Fruit fly (Drosophila melanogaster): ENCODE results near the gene Nmd3.

Gene Nmd3

dm6 chrX:2145114-2145513 lies 39.4 kb downstream of the Nmd3 start, which contains the start of gene Pgd (continued):
- TF ChIP-seq stwl (tag; optimal IDR thresholded peaks at IDR 0.05), result no peak
- no peak for TF ChIP-seq mld (GFP tag; IDR thresholded peaks at IDR 0.05; ENCODE audit: partially characterized antibody)
- TF ChIP-seq kni (GFP tag; optimal IDR thresholded peaks at IDR 0.05), result no peak
- TF ChIP-seq B-H1 (GFP tag; IDR thresholded peaks at IDR 0.05), result no peak
- no peak for TF ChIP-seq CG4404 (GFP tag; IDR thresholded peaks at IDR 0.05)
- no peak for TF ChIP-seq Nf-YB (GFP tag; optimal IDR thresholded peaks at IDR 0.05)
- no peak for TF ChIP-seq sc (optimal IDR thresholded peaks at IDR 0.05)
- TF ChIP-seq sc (GFP tag; optimal IDR thresholded peaks at IDR 0.05), result no peak
- no peak for TF ChIP-seq pros (GFP tag; optimal IDR thresholded peaks at IDR 0.05)
- TF ChIP-seq Mrtf (GFP tag; IDR thresholded peaks at IDR 0.05), result no peak
- no peak for TF ChIP-seq salm (tag; optimal IDR thresholded peaks at IDR 0.05)
- no peak for TF ChIP-seq Tbp (GFP tag; optimal IDR thresholded peaks at IDR 0.05)
- TF ChIP-seq Med (GFP tag), result peak; percentile 49
- no peak for TF ChIP-seq Ssrp (tag; optimal IDR thresholded peaks at IDR 0.05)
- no peak for TF ChIP-seq CrebB (tag; optimal IDR thresholded peaks at IDR 0.05)
- no peak for TF ChIP-seq CG15073 (GFP tag; optimal IDR thresholded peaks at IDR 0.05)
- no peak for TF ChIP-seq sqz (GFP tag; optimal IDR thresholded peaks at IDR 0.05)
- no peak for TF ChIP-seq mam (GFP tag; optimal IDR thresholded peaks at IDR 0.05)
- no peak for TF ChIP-seq CG2889 (GFP tag; IDR thresholded peaks at IDR 0.05)
- no peak for TF ChIP-seq CG10267 (tag; optimal IDR thresholded peaks at IDR 0.05)
- TF ChIP-seq PHDP (tag; optimal IDR thresholded peaks at IDR 0.05), result no peak
- no peak for TF ChIP-seq CG3838 (GFP tag; optimal IDR thresholded peaks at IDR 0.05)
- no peak for TF ChIP-seq sisA (GFP tag; IDR thresholded peaks at IDR 0.05)
- TF ChIP-seq Nf-YA (GFP tag; IDR thresholded peaks at IDR 0.05), result no peak
- TF ChIP-seq p53 (GFP tag; optimal IDR thresholded peaks at IDR 0.05), result no peak
- no peak for TF ChIP-seq Sox102F (GFP tag; optimal IDR thresholded peaks at IDR 0.05)
- no peak for TF ChIP-seq grau (tag; optimal IDR thresholded peaks at IDR 0.05)
- no peak for TF ChIP-seq Usf (GFP tag; optimal IDR thresholded peaks at IDR 0.05)
- TF ChIP-seq ase (GFP tag; IDR thresholded peaks at IDR 0.05), result no peak
- TF ChIP-seq CG12104 (GFP tag; optimal IDR thresholded peaks at IDR 0.05), result no peak
- TF ChIP-seq H2.0 (GFP tag; IDR thresholded peaks at IDR 0.05), result no peak
- no peak for TF ChIP-seq MTF-1 (GFP tag; optimal IDR thresholded peaks at IDR 0.05; ENCODE audit: borderline replicate concordance)
- no peak for TF ChIP-seq sens-2 (GFP tag; IDR thresholded peaks at IDR 0.05)
- no peak for TF ChIP-seq CG3065 (GFP tag; optimal IDR thresholded peaks at IDR 0.05)
- no peak for TF ChIP-seq jigr1 (GFP tag; IDR thresholded peaks at IDR 0.05)
- TF ChIP-seq CG17361 (GFP tag; IDR thresholded peaks at IDR 0.05), result no peak
- TF ChIP-seq ERR (GFP tag; optimal IDR thresholded peaks at IDR 0.05), result no peak
- no peak for TF ChIP-seq CG17359 (tag; optimal IDR thresholded peaks at IDR 0.05)
- no peak for TF ChIP-seq Atf6 (GFP tag; IDR thresholded peaks at IDR 0.05)
- no peak for TF ChIP-seq oc (tag; optimal IDR thresholded peaks at IDR 0.05)
- peak; percentile 64 for TF ChIP-seq hbn (GFP tag; IDR thresholded peaks at IDR 0.05; ENCODE audit: partially characterized antibody)
- no peak for TF ChIP-seq slp2 (GFP tag; optimal IDR thresholded peaks at IDR 0.05)
- TF ChIP-seq CG6791 (GFP tag; IDR thresholded peaks at IDR 0.05; ENCODE audit: partially characterized antibody), result peak; percentile 60; the same call in 2 of the 3 replicates
- peak; percentile 62 for TF ChIP-seq Opbp (GFP tag; IDR thresholded peaks at IDR 0.05; ENCODE audit: partially characterized antibody)
- TF ChIP-seq CG12155 (GFP tag; optimal IDR thresholded peaks at IDR 0.05), result no peak
- TF ChIP-seq CG30020 (tag; optimal IDR thresholded peaks at IDR 0.05), result no peak
- TF ChIP-seq Bdp1 (GFP tag; optimal IDR thresholded peaks at IDR 0.05), result no peak
- no peak for TF ChIP-seq jumu (GFP tag; optimal IDR thresholded peaks at IDR 0.05)
- TF ChIP-seq nmo (GFP tag; optimal IDR thresholded peaks at IDR 0.05), result no peak
- TF ChIP-seq pfk (GFP tag; optimal IDR thresholded peaks at IDR 0.05), result no peak
- TF ChIP-seq Hand (GFP tag; optimal IDR thresholded peaks at IDR 0.05), result no peak
- no peak for TF ChIP-seq ATbp (GFP tag; optimal IDR thresholded peaks at IDR 0.05)

Measured in whole organism, embryonic.